Fruit fly (Drosophila melanogaster) whole organism, larva: Measurements from ENCODE around the gene CG4009.

Source experiments
- noc ChIP-seq: fragments of 200-800 bp; sonication (Bioruptor generic); optimal IDR thresholded peaks from 3 replicates; lab custom pipeline; 2019; ENCODE audit warnings: missing biosample characterization, mild to moderate bottlenecking, missing genetic modification characterization, moderate library complexity

Gene CG4009

dm6 chr3R:17035945-17036344 lies at the start of gene CG4009:
Gene CG4009, minus strand, starts transcription at chr3R:17036045.
- TF ChIP-seq noc (tag; lab: Kevin White, UChicago), result no peak

- no peak for TF ChIP-seq noc (tag; lab: Kevin White, UChicago)
These were observed 49.4 kb upstream of the CG4009 start, which contains the start of gene GckIII for dm6 chr3R:17085029-17085807. Gene GckIII, plus strand, starts transcription at chr3R:17085513.

DNA sequence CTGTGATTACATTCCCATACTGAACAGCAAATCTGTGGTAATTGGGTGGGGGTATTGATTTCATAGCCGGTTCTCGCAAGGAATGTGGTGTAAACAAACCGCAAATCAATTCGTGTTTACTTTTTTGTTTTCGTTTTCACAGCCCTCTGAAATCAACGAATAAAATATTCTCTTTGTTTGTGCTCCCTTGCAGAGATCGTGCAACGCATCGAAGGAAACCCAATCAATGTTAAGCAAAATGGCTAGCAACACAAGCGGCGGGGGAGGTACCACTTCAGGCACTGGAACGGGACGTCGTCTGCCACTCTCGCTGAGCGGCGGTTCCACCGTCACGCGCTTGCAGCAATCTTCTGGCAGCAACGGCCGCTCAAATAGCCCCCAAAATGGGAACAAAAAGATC lies 46.6 kb upstream of the CG4009 start:
- no peak for TF ChIP-seq noc (tag; lab: Kevin White, UChicago)

DNA sequence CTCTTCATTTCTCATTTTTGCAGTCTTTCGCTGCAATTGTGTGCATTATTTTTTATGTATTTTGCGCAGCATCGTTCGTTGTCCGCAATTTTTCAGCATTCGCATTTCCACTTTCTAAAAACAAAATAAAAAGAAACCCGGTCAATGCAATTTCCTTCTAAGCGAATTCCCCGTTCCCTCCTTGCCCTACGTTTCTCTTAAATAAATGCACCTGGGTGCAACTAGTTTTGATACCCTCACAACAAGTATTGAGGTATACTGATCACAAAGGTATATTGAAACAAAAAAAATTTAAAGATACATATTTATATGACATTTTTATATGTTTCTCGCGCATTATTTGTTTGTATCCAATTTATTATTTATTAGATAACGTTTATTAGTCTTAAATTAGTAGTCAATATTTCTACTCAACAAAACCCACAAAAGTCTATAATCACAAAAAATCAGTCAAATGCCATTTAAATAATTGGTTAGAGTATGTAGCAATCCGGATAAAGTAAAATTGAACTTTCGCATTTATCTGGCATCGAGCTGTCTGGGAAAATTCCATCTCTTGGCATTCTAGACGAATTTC lies 45.6 kb upstream of the CG4009 start:
- TF ChIP-seq noc (tag; lab: Kevin White, UChicago), result no peak

dm6 chr3R:17080666-17081358 lies 45.0 kb upstream of the CG4009 start:
- TF ChIP-seq noc (tag; lab: Kevin White, UChicago), result no peak

DNA sequence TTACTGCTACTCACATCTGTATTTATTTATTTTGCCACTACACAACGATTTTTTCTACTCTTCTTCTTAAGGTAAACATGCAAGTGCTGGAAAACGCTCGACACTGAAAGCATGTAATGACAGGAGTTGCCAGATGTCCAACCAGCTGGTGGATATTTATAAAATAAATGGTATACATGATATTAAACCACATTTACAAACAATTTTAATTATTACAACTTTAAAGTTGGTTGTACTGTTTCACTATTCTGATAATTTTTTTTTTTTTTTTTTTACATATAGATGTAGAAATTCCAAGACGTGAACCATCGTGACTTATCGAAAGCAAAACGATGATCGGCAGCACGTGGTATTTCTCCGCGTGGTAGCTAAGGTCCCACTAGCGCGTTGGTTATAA lies 44.0 kb upstream of the CG4009 start, which contains the start of the genes Keap1 and kuk:
Gene Keap1 (minus strand): TSS at position 87 of the 397 bp plus-strand sequence.
Gene kuk (plus strand): TSS at position 386 of the 397 bp plus-strand sequence.
- TF ChIP-seq noc (tag; lab: Kevin White, UChicago), result peak; percentile 38

DNA sequence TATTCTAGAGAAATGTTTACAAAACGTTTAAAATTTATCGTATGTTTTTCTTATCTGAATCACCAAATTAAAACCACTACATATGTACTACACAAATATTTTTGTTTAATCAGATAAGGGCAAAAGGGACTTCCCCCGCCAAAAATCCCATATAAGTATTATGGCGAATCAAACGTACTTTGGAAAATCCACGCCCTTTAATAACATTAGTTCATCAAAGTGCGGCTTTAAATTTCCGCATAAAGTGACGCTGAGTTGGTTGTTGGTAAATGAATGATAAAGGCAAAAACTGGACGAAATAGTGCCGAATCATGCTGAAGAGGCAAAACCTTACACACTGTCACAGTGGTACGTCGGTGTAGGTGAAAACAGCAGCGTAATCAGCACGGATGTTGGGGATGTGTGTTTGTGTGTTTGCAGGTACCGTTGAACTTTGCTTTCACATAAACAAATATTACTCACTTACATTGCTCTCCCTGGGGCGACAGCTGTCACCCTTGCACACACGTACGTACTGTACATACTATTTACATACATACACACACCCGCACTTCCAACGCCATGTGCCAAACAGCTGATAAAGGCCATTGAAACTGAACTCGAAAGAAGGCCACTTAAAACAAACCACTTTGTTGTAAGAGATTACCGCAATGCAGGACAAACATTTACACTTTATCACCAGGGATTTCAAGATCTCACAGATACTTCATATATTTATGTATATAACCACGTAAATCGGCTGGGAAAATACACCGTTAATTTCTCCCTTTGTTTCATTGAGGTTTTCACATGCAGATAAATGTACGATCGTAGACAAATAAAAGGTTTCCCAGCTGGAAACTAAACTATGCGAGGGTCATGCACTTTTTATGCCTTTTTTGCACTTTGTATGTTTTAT lies 43.4 kb upstream of the CG4009 start:
- TF ChIP-seq noc (tag; lab: Kevin White, UChicago), result no peak

- no peak for TF ChIP-seq noc (tag; lab: Kevin White, UChicago)
These were observed 42.1 kb upstream of the CG4009 start for dm6 chr3R:17077968-17078417.

DNA sequence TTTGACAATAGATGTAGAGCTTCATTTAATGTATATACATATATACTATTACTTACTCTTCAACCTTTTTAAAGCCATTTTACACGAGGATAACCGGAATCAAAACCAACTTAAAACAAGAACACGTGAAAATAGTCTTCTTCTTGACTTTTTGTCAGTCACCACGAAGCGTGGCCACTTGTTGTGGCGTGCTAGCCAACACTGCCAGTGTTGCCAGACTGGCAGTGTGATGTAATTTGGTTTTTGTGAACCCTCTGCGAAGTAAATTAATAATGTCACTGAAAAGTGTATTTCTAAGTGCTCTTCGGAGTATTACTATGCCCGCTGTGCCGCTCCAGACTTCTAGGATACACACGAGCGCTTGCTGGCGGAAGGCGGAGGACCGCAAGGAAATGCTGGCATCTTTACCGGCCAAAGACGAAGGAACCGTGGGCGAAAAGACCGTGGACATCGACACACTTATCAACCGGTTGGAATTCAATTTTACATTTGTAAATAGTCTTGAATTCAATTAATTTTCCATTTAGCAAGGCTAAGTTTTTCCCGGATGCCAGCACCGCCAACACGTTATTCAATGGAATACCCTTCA lies 36.8 kb upstream of the CG4009 start, which contains the start of the genes Ns1 and mRpS11:
Gene Ns1 (minus strand): TSS at position 150 of the 589 bp plus-strand sequence.
Gene mRpS11 (plus strand): TSS at position 207 of the 589 bp plus-strand sequence.
- peak; percentile 22 for TF ChIP-seq noc (tag; lab: Kevin White, UChicago)

DNA sequence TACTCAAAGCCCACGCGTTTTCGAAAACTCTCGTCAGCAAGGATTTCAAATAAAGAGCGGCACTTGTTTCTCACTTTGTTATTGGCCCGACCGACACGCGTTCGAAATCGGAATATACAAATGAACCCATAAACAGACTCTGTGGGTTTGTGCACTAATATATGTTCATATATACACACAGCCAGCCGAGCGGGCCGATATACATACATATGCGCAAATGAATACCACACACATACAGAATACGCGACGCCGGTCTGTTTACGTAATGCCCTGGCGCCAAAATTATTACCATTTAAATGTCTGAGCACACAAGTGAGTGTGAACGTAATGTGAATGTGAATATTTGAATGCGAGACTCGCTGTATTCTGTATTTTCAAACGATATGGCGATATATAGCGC lies 31.9 kb upstream of the CG4009 start:
- no peak for TF ChIP-seq noc (tag; lab: Kevin White, UChicago)

- no peak for TF ChIP-seq noc (tag; lab: Kevin White, UChicago)
These were observed 31.1 kb upstream of the CG4009 start for dm6 chr3R:17066828-17067430.

DNA sequence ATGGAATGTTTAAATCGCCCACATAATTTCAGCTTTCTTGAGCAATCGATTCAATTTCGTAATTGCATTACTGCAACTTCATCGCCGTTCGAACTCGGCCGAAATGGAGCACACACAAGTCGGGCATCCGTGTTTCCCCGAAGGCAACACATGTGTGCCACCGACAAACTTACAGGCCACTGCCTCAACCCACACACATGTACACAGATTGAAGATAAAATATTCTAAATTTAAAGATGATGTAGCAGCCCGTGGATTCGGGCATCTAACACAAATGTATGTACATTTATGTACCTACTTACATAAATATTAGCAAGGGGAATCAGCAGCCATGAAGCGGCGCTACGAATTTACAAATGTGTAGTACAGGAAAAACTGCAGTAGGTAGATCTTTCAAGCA lies 30.2 kb upstream of the CG4009 start:
- TF ChIP-seq noc (tag; lab: Kevin White, UChicago), result no peak

dm6 chr3R:17065018-17065784 lies 29.4 kb upstream of the CG4009 start:
- peak; percentile 98 for TF ChIP-seq noc (tag; lab: Kevin White, UChicago)
